Worm (Caenorhabditis elegans) whole organism, L3 larva: Measurements from ENCODE around the gene parp-2.

Experiments
- R02D3.7 ChIP-seq: fragments of 150-350 bp; optimal IDR thresholded peaks from 2 replicates; lab custom pipeline; 2014; ENCODE audit warnings: missing biosample characterization, missing genetic modification characterization
- ama-1 ChIP-seq: fragments of 150-350 bp; optimal IDR thresholded peaks from 2 replicates; lab custom pipeline; 2018
- elt-3 ChIP-seq, 3 experiments: fragments of 150-350 bp in 1 of 3; sonication (generic microtip) in 2 of 3; optimal IDR thresholded peaks; 2 replicates in 2 of 3; 4 replicates in 1 of 3; lab custom pipeline; 2014 to 2017; ENCODE audit warnings: missing biosample characterization in 3 of 3, missing genetic modification characterization in 3 of 3
- nhr-28 ChIP-seq: fragments of 150-350 bp; optimal IDR thresholded peaks from 2 replicates; lab custom pipeline; 2014; ENCODE audit warnings: missing biosample characterization, missing genetic modification characterization

DNA sequence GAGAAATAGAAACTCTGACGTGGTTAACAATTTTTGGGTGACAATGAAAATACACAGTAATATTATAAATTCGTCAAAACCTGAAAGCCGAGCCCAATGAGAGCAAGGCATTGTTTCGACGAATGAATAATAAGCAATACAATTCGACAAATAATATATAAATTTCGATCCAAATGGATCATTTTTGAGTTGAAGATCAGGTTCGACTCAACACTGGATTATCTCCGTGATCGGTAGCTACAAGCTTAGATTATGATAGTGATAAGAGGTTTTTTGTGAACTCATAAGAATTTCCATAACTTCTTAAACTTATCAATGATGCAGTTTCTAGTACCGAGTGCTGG, 25.0 kb downstream of the parp-2 start:
- no peak for TF ChIP-seq ama-1 (lab: Kevin White, UChicago)
- peak; percentile 11 for TF ChIP-seq R02D3.7 (tag; lab: Kevin White, UChicago)
- TF ChIP-seq nhr-28 (tag; lab: Kevin White, UChicago), result no peak
- TF ChIP-seq elt-3 (tag; optimal IDR thresholded peaks at IDR 0.05; lab: Kevin White, UChicago), result no peak
